Worm (Caenorhabditis elegans) whole organism, L1 larva: ENCODE results near the gene Y116A8C.38.
A peak's percentile ranks its signal among the peaks of the same experiment; 100 is the strongest.

Source experiments
- C04F5.9 ChIP-seq: sonication (generic microtip); optimal IDR thresholded peaks from 2 replicates; lab custom pipeline; 2016; ENCODE audit warnings: missing genetic modification characterization, missing compliant biosample characterization
- C16A3.4 ChIP-seq: fragments of 150-350 bp; optimal IDR thresholded peaks from 2 replicates; lab custom pipeline; 2014; ENCODE audit warnings: missing biosample characterization, missing genetic modification characterization
- alr-1 ChIP-seq: fragments of 200-800 bp; sonication (Bioruptor generic); optimal IDR thresholded peaks from 2 replicates; lab custom pipeline; 2018; ENCODE audit warnings: borderline replicate concordance, mild to moderate bottlenecking, missing genetic modification characterization, missing compliant biosample characterization
- ceh-63 ChIP-seq: fragments of 200-800 bp; sonication (Bioruptor generic); optimal IDR thresholded peaks from 2 replicates; lab custom pipeline; 2018; ENCODE audit warnings: mild to moderate bottlenecking, missing genetic modification characterization, missing compliant biosample characterization
- dpl-1 ChIP-seq, 3 experiments: fragments of 150-350 bp in 2 of 3; sonication (generic microtip) in 1 of 3; optimal IDR thresholded peaks; 2 replicates each; lab custom pipeline; 2014 to 2017; ENCODE audit warnings: missing biosample characterization in 3 of 3, missing genetic modification characterization in 3 of 3, missing genetic modification reagents in 3 of 3
- efl-1 ChIP-seq, 4 experiments: fragments of 150-350 bp; optimal IDR thresholded peaks in 3 of 4; peaks in 1 of 4; 1 replicate in 1 of 4; 2 replicates in 3 of 4; lab custom pipeline; 2014; ENCODE audit warnings: missing biosample characterization in 2 of 4, missing genetic modification characterization in 2 of 4, missing genetic modification reagents in 2 of 4
- efl-3 ChIP-seq: fragments of 200-800 bp; sonication (Bioruptor generic); optimal IDR thresholded peaks from 2 replicates; lab custom pipeline; 2018; ENCODE audit warnings: mild to moderate bottlenecking, missing genetic modification characterization, missing compliant biosample characterization
- elt-2 ChIP-seq: sonication (generic microtip); optimal IDR thresholded peaks from 2 replicates; lab custom pipeline; 2016; ENCODE audit warnings: missing genetic modification characterization, mild to moderate bottlenecking, inconsistent platforms, missing compliant biosample characterization, missing genetic modification reagents
- elt-3 ChIP-seq, 6 experiments: fragments of 150-350 bp in 1 of 6; sonication (generic microtip); optimal IDR thresholded peaks; 2 replicates each; lab custom pipeline; 2017 to 2018; ENCODE audit warnings: missing biosample characterization in 6 of 6, missing genetic modification characterization in 6 of 6, inconsistent platforms in 1 of 6
- fkh-10 ChIP-seq: sonication (generic microtip); optimal IDR thresholded peaks from 2 replicates; lab custom pipeline; 2017; ENCODE audit warnings: missing biosample characterization, missing genetic modification reagents, missing genetic modification characterization
- fos-1 ChIP-seq: fragments of 150-350 bp; optimal IDR thresholded peaks from 2 replicates; lab custom pipeline; 2014; ENCODE audit warnings: missing biosample characterization, missing genetic modification characterization
- hlh-17 ChIP-seq: fragments of 200-800 bp; sonication (Bioruptor generic); optimal IDR thresholded peaks from 2 replicates; lab custom pipeline; 2018; ENCODE audit warnings: missing genetic modification characterization, mild to moderate bottlenecking, missing compliant biosample characterization, moderate library complexity, borderline replicate concordance
- hlh-4 ChIP-seq: sonication (generic microtip); optimal IDR thresholded peaks from 2 replicates; lab custom pipeline; 2016; ENCODE audit warnings: mild to moderate bottlenecking, missing genetic modification characterization, missing compliant biosample characterization
- isw-1 ChIP-seq: fragments of 200-800 bp; sonication (Bioruptor generic); IDR thresholded peaks from 2 replicates; pipeline ENCODE4 v1.3.6; 2022; ENCODE audit warnings: missing genetic modification characterization, missing compliant biosample characterization
- lin-15B ChIP-seq: fragments of 150-350 bp; sonication (generic microtip); optimal IDR thresholded peaks from 3 replicates; lab custom pipeline; 2014; ENCODE audit warnings: missing biosample characterization, missing genetic modification characterization
- lin-35 ChIP-seq, 2 experiments: fragments of 150-350 bp; optimal IDR thresholded peaks; 2 replicates each; lab custom pipeline; 2014; ENCODE audit warnings: missing biosample characterization in 2 of 2, missing genetic modification characterization in 2 of 2, missing genetic modification reagents in 2 of 2
- lir-3 ChIP-seq: sonication (generic microtip); optimal IDR thresholded peaks from 2 replicates; lab custom pipeline; 2016; ENCODE audit warnings: mild to moderate bottlenecking, missing genetic modification characterization, moderate library complexity, missing compliant biosample characterization; ENCODE audit not compliant: poor library complexity
- mef-2 ChIP-seq: fragments of 150-350 bp; optimal IDR thresholded peaks from 2 replicates; lab custom pipeline; 2014; ENCODE audit warnings: missing biosample characterization, missing genetic modification characterization
- mep-1 ChIP-seq: fragments of 150-350 bp; optimal IDR thresholded peaks from 2 replicates; lab custom pipeline; 2014; ENCODE audit warnings: missing biosample characterization, missing genetic modification characterization
- nhr-19 ChIP-seq: fragments of 200-800 bp; sonication (Bioruptor generic); conservative IDR thresholded peaks from 2 replicates; pipeline ENCODE4 v1.3.6; 2022; ENCODE audit warnings: missing genetic modification characterization, missing compliant biosample characterization
- nhr-77 ChIP-seq: fragments of 150-350 bp; optimal IDR thresholded peaks from 2 replicates; lab custom pipeline; 2014; ENCODE audit warnings: missing biosample characterization, missing genetic modification characterization
- nhr-85 ChIP-seq: sonication (generic microtip); peaks from one replicate; lab custom pipeline; 2016; ENCODE audit warnings: missing genetic modification characterization, inconsistent platforms, missing compliant biosample characterization
- nhr-90 ChIP-seq: sonication (generic microtip); optimal IDR thresholded peaks from 2 replicates; lab custom pipeline; 2016; ENCODE audit warnings: mild to moderate bottlenecking, missing genetic modification characterization, missing compliant biosample characterization; ENCODE audit not compliant: poor library complexity
- pag-3 ChIP-seq: sonication (generic microtip); optimal IDR thresholded peaks from 2 replicates; lab custom pipeline; 2017; ENCODE audit warnings: missing genetic modification characterization, mild to moderate bottlenecking, missing compliant biosample characterization, antibody characterized with exemption, borderline replicate concordance; ENCODE audit not compliant: insufficient read depth
- pax-3 ChIP-seq: fragments of 200-800 bp; sonication (Bioruptor generic); optimal IDR thresholded peaks from 2 replicates; lab custom pipeline; 2018; ENCODE audit warnings: mild to moderate bottlenecking, missing genetic modification characterization, moderate library complexity, missing compliant biosample characterization
- snpc-4 ChIP-seq: fragments of 150-350 bp; optimal IDR thresholded peaks from 2 replicates; lab custom pipeline; 2014; ENCODE audit warnings: missing biosample characterization, missing genetic modification characterization
- sup-37 ChIP-seq: fragments of 200-800 bp; sonication (Bioruptor generic); optimal IDR thresholded peaks from 2 replicates; lab custom pipeline; 2018; ENCODE audit warnings: mild to moderate bottlenecking, missing genetic modification characterization, missing compliant biosample characterization
- swsn-7 ChIP-seq: sonication (generic microtip); optimal IDR thresholded peaks from 2 replicates; lab custom pipeline; 2016; ENCODE audit warnings: missing genetic modification characterization, missing compliant biosample characterization
- unc-130 ChIP-seq: fragments of 150-350 bp; optimal IDR thresholded peaks from 2 replicates; lab custom pipeline; 2017; ENCODE audit warnings: missing biosample characterization, missing genetic modification characterization, inconsistent platforms
- unc-86 ChIP-seq: sonication (generic microtip); optimal IDR thresholded peaks from 2 replicates; lab custom pipeline; 2016; ENCODE audit warnings: missing genetic modification characterization, missing compliant biosample characterization
- unc-98 ChIP-seq: fragments of 200-800 bp; sonication (Bioruptor generic); IDR thresholded peaks from 2 replicates; pipeline ENCODE4 v1.3.6; 2022; ENCODE audit warnings: missing genetic modification characterization, missing compliant biosample characterization
- zip-4 ChIP-seq: fragments of 200-800 bp; sonication (Bioruptor generic); optimal IDR thresholded peaks from 2 replicates; lab custom pipeline; 2018; ENCODE audit warnings: mild to moderate bottlenecking, missing genetic modification characterization, moderate library complexity, missing compliant biosample characterization
- ztf-11 ChIP-seq, 2 experiments: sonication (generic microtip); optimal IDR thresholded peaks; 2 replicates each; lab custom pipeline; 2016 to 2017; ENCODE audit warnings: missing genetic modification characterization in 2 of 2, missing biosample characterization in 1 of 2, missing compliant biosample characterization in 1 of 2

Y116A8C.38 gene

ce11 chrIV:17103116-17103515 lies 28.2 kb upstream of the Y116A8C.38 start:
- TF ChIP-seq unc-86 (tag; lab: Kevin White, UChicago) (no peak), efl-1 (optimal IDR thresholded peaks at IDR 0.05; lab: Kevin White, UChicago) (no peak), efl-1 (GFP tag; optimal IDR thresholded peaks at IDR 0.05 in 1 of 2; lab: Kevin White, UChicago) (peak in 1 of 2 experiments; percentile 29)
- TF ChIP-seq, all 84 proteins: peak for 1

- TF ChIP-seq nhr-85 (tag; lab: Kevin White, UChicago) (peak; percentile 30), zip-4 (GFP tag; lab: Kevin White, UChicago) (no peak)
Measured at ce11 chrIV:17103615-17104014, 27.7 kb upstream of the Y116A8C.38 start, which contains the start of gene Y116A8C.30. Gene Y116A8C.30 (minus strand): TSS chrIV:17103715.

- TF ChIP-seq efl-1 (optimal IDR thresholded peaks at IDR 0.05; lab: Kevin White, UChicago) (peak; percentile 17 to 22), efl-1 (GFP tag; optimal IDR thresholded peaks at IDR 0.05 in 1 of 2; lab: Kevin White, UChicago) (peak in 1 of 2 experiments; percentile 72), C16A3.4 (tag; lab: Kevin White, UChicago) (no peak), alr-1 (no peak), dpl-1 (GFP tag; optimal IDR thresholded peaks at IDR 0.05; lab: Kevin White, UChicago) (peak in 2 of 3 experiments; percentile 20 to 38), sup-37 (GFP tag; lab: Kevin White, UChicago) (no peak)
Measured at ce11 chrIV:17104157-17104872, 27.0 kb upstream of the Y116A8C.38 start.

ce11 chrIV:17105578-17105977 lies 25.8 kb upstream of the Y116A8C.38 start:
- TF ChIP-seq ceh-63 (GFP tag; lab: Kevin White, UChicago) (no peak), hlh-4 (no peak), lir-3 (tag; lab: Kevin White, UChicago) (no peak), pag-3 (no peak), nhr-77 (tag; lab: Kevin White, UChicago) (no peak)
- TF ChIP-seq, all 84 proteins: peak for 0

ce11 chrIV:17108200-17108599 lies 23.1 kb upstream of the Y116A8C.38 start:
- no peak for TF ChIP-seq swsn-7 (tag; lab: Kevin White, UChicago)
- 0 out of 2 replicates have a peak, but pooled peaks have one; percentile 29 for TF ChIP-seq unc-98
- TF ChIP-seq fkh-10 (GFP tag; lab: Kevin White, UChicago) = no peak
- no peak for TF ChIP-seq lin-15B (tag; lab: Kevin White, UChicago)
- no peak for TF ChIP-seq efl-3 (GFP tag; lab: Kevin White, UChicago)

ce11 chrIV:17108805-17109204 lies 22.5 kb upstream of the Y116A8C.38 start:
- TF ChIP-seq lin-35 (GFP tag; optimal IDR thresholded peaks at IDR 0.05; lab: Kevin White, UChicago) = no peak
- no peak for TF ChIP-seq efl-1 (optimal IDR thresholded peaks at IDR 0.05; lab: Kevin White, UChicago)
- TF ChIP-seq efl-1 (GFP tag; optimal IDR thresholded peaks at IDR 0.05 in 1 of 2; lab: Kevin White, UChicago) = peak; percentile 30 to 45
- no peak for TF ChIP-seq mef-2 (tag; lab: Kevin White, UChicago)
- no peak for TF ChIP-seq C04F5.9 (tag; lab: Kevin White, UChicago)
- TF ChIP-seq dpl-1 (GFP tag; optimal IDR thresholded peaks at IDR 0.05; lab: Kevin White, UChicago) = peak in 1 of 3 experiments; percentile 11
- no peak for TF ChIP-seq isw-1 (GFP tag; lab: Robert Waterston, UW)
- TF ChIP-seq snpc-4 (tag; lab: Kevin White, UChicago) = no peak

ce11 chrIV:17109436-17109835 lies 21.9 kb upstream of the Y116A8C.38 start:
- no peak for TF ChIP-seq mep-1
- no peak for TF ChIP-seq nhr-19 (GFP tag; lab: Robert Waterston, UW)
- no peak for TF ChIP-seq nhr-90
- no peak for TF ChIP-seq unc-130 (tag; lab: Kevin White, UChicago)
- TF ChIP-seq ztf-11 (tag; optimal IDR thresholded peaks at IDR 0.05; lab: Kevin White, UChicago) = no peak
- TF ChIP-seq elt-2 (tag; lab: Kevin White, UChicago) = no peak
- no peak for TF ChIP-seq fos-1
- TF ChIP-seq elt-3 (tag; optimal IDR thresholded peaks at IDR 0.05; lab: Kevin White, UChicago) = no peak
- no peak for TF ChIP-seq pax-3 (tag; lab: Kevin White, UChicago)
- no peak for TF ChIP-seq ceh-63 (GFP tag; lab: Kevin White, UChicago)
- TF ChIP-seq hlh-17 (GFP tag; lab: Kevin White, UChicago) = no peak
- TF ChIP-seq zip-4 (GFP tag; lab: Kevin White, UChicago) = no peak
